Worm (Caenorhabditis elegans): ENCODE data around the gene irld-50.
"Not testable (repeated sequence)": the region's sequence is repeated elsewhere in the genome, so short reads cannot be mapped to it uniquely, and the experiment has no call there.

irld-50 gene

ce11 chrII:2943966-2944365, at the start of gene irld-50, which contains the start of gene irld-49:
Gene irld-50, minus strand, starts transcription at chrII:2944066.
Gene irld-49, plus strand, starts transcription at chrII:2944176.
- TF ChIP-seq hmg-1.2 (GFP tag; IDR thresholded peaks at IDR 0.05) (no peak), gei-17 (GFP tag; optimal IDR thresholded peaks at IDR 0.05) (no peak)

DNA sequence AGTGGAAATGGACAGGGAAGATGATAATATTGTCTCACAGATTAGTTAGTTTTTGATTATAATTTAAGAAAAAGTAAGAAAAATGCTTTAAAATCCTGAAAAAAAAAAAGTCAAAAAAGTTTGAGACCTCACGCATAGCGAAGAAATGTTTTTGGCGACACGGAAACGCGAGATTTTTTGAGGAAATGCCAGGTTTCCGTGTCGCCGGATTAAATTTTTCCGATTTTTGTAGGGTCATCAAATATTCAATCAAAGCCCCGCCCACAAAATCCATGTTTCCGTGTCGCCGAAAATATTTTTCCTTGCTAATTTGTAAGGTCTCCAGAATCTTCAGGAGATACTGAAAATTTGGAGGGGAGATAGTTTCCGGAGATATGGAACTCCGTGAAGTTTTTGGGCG, 48.4 kb upstream of the irld-50 start:
- TF ChIP-seq ceh-100 (GFP tag; IDR thresholded peaks at IDR 0.05) (peak; percentile 39), let-607 (tag; optimal IDR thresholded peaks at IDR 0.05) (no peak), madf-3 (GFP tag; IDR thresholded peaks at IDR 0.05) (0 out of 2 replicates have a peak, but pooled peaks have one; percentile 48)

DNA sequence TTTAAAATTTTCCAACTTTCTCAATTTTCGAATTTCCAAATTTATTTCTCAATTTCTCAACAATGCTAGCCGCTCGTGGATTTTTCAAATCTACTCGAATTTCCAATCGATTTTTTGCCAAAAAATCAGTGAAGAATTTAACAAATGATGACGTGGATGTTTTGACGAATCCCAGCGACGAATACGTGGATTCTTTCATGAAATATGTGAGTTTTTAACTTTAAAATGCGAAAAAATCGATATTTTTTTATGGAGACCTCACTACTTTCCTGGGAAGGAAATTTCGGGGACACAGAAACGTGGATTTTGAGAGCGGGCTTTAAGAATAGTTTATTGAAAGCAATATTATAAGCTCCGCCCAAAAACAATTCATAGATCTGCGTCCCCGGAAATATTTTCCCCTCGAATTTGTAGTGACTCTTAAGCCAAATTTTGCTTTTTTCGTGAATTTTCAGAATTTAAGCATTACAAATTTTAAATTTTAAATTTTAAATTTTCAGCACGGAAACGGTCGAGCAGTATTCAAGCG, 47.8 kb upstream of the irld-50 start, which contains the start of gene K08A2.2:
Gene K08A2.2, plus strand, starts transcription at position 51 of the 529 bp plus-strand sequence.
- TF ChIP-seq F57C9.4 (tag; optimal IDR thresholded peaks at IDR 0.05): no peak
- TF ChIP-seq hmg-1.2 (GFP tag; IDR thresholded peaks at IDR 0.05): no peak
- no peak for TF ChIP-seq ccch-3 (GFP tag; optimal IDR thresholded peaks at IDR 0.05)
- TF ChIP-seq aptf-3 (GFP tag; IDR thresholded peaks at IDR 0.05): no peak
- peak; percentile 22 for TF ChIP-seq him-1 (tag; optimal IDR thresholded peaks at IDR 0.05)
- no peak for TF ChIP-seq Y53F4B.3 (GFP tag; IDR thresholded peaks at IDR 0.05)
- no peak for TF ChIP-seq F10E7.11 (tag; optimal IDR thresholded peaks at IDR 0.05)
- no peak for TF ChIP-seq let-526 (GFP tag; IDR thresholded peaks at IDR 0.05)
- TF ChIP-seq T26A5.8 (tag; optimal IDR thresholded peaks at IDR 0.05): no peak
- no peak for TF ChIP-seq F23B12.7 (tag; optimal IDR thresholded peaks at IDR 0.05; ENCODE audit: insufficient read depth)
- TF ChIP-seq gei-17 (GFP tag; optimal IDR thresholded peaks at IDR 0.05): no peak
- TF ChIP-seq ceh-100 (GFP tag; IDR thresholded peaks at IDR 0.05): peak; percentile 91
- no peak for TF ChIP-seq xnd-1 (tag; optimal IDR thresholded peaks at IDR 0.05)
- TF ChIP-seq ceh-27 (GFP tag; optimal IDR thresholded peaks at IDR 0.05): peak; percentile 13
- TF ChIP-seq hlh-26 (GFP tag; conservative IDR thresholded peaks at IDR 0.05): no peak
- TF ChIP-seq B0019.2 (GFP tag; conservative IDR thresholded peaks at IDR 0.05): no peak
- no peak for TF ChIP-seq pha-4 (tag; optimal IDR thresholded peaks at IDR 0.05)

ce11 chrII:2990089-2990488, 46.2 kb upstream of the irld-50 start:
- no peak for TF ChIP-seq die-1 (tag; optimal IDR thresholded peaks at IDR 0.05)
- TF ChIP-seq Y53G8AR.9 (GFP tag; conservative IDR thresholded peaks at IDR 0.05): 0 out of 2 replicates have a peak, but pooled peaks have one; percentile 28

ce11 chrII:2989076-2989475, 45.2 kb upstream of the irld-50 start:
- TF ChIP-seq egrh-3 (GFP tag; IDR thresholded peaks at IDR 0.05) (peak; percentile 58; the same call in 1 of the 2 replicates), ceh-100 (GFP tag; IDR thresholded peaks at IDR 0.05) (0 out of 2 replicates have a peak, but pooled peaks have one; percentile 14), rpc-1 (tag; optimal IDR thresholded peaks at IDR 0.05) (peak; percentile 40), mcd-1 (GFP tag; IDR thresholded peaks at IDR 0.05) (peak; percentile 16; the same call in 1 of the 2 replicates), zfh-2 (GFP tag; conservative IDR thresholded peaks at IDR 0.05) (0 out of 2 replicates have a peak, but pooled peaks have one; percentile 15)
- TF ChIP-seq rpc-1 (optimal IDR thresholded peaks at IDR 0.05): not testable (repeated sequence)

DNA sequence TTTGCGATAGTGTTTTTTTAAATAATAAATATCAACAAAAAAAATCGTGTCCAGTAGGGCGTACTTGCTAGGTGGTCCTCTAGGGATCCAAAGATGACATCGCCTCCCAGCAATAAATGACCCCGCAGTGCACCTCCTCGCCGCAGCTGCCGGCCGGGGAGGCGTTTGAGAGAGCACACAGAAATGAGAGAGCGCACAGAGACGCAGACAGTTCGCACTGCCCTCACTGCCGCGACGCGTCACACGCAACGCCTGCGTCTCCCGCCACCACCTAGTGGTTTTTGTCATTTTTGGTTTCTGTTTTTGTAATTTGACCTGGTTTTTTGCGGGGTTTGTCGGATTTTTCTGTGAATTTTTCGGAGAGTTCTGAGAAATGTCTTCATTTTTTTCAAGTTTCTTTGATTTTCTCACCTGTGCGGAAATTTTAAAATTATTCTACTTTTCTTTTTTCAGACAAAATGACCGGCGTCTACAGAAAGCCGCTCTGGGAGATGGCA, 44.0 kb upstream of the irld-50 start, which contains the start of gene lido-7:
Gene lido-7, plus strand, starts transcription at position 447 of the 497 bp plus-strand sequence.
- TF ChIP-seq lin-35 (GFP tag; optimal IDR thresholded peaks at IDR 0.05) (no peak), pbrm-1 (GFP tag; IDR thresholded peaks at IDR 0.05) (no peak), T26A5.8 (tag; optimal IDR thresholded peaks at IDR 0.05) (no peak), ama-1 (optimal IDR thresholded peaks at IDR 0.05) (no peak), ama-1 (GFP tag; optimal IDR thresholded peaks at IDR 0.05) (no peak), somi-1 (GFP tag; optimal IDR thresholded peaks at IDR 0.05) (no peak), B0035.1 (tag; optimal IDR thresholded peaks at IDR 0.05) (no peak), ccch-3 (GFP tag; optimal IDR thresholded peaks at IDR 0.05) (no peak), nhr-120 (GFP tag; IDR thresholded peaks at IDR 0.05) (no peak), hsf-1 (GFP tag; IDR thresholded peaks at IDR 0.05) (no peak), ceh-91 (GFP tag; IDR thresholded peaks at IDR 0.05) (no peak), aptf-2 (GFP tag; conservative IDR thresholded peaks at IDR 0.05) (no peak), nfyb-1 (GFP tag; IDR thresholded peaks at IDR 0.05) (no peak), Y53F4B.3 (GFP tag; IDR thresholded peaks at IDR 0.05) (no peak), fkh-3 (tag; optimal IDR thresholded peaks at IDR 0.05) (no peak), Y79H2A.3 (GFP tag; conservative IDR thresholded peaks at IDR 0.05) (no peak), mes-4 (tag; optimal IDR thresholded peaks at IDR 0.05) (no peak)

All from whole organism, young adult.